Fruit fly (Drosophila melanogaster) whole organism: ENCODE data around the gene CG12480.

Source experiments
- Dll ChIP-seq: fragments of >200 bp; optimal IDR thresholded peaks from 2 replicates; lab custom pipeline; 2017
- psq ChIP-seq: fragments of >200 bp; optimal IDR thresholded peaks from 2 replicates; lab custom pipeline; 2017
- usp ChIP-seq: fragments of >200 bp; optimal IDR thresholded peaks from 2 replicates; lab custom pipeline; 2017; ENCODE audit warnings: missing biosample characterization, missing genetic modification characterization, mixed read lengths

- TF ChIP-seq psq (lab: Kevin White, UChicago) (no peak), Dll (no peak), usp (GFP tag; lab: Kevin White, UChicago) (no peak)
Observed at dm6 chrX:14208426-14209208, 39.2 kb downstream of the CG12480 start.
